Fruit fly (Drosophila melanogaster) whole organism, pupa: ENCODE data around the gene Ppn.

ENCODE experiments used
- CG10348 ChIP-seq: fragments of 200-800 bp; sonication (Bioruptor generic); IDR thresholded peaks from 2 replicates; pipeline ENCODE4 v1.3.6; 2022; ENCODE audit warnings: missing biosample characterization, missing genetic modification characterization
- CG12605 ChIP-seq: fragments of 200-800 bp; sonication (Bioruptor generic); IDR thresholded peaks from 2 replicates; pipeline ENCODE4 v1.3.6; 2022; ENCODE audit warnings: missing biosample characterization, missing genetic modification characterization
- CG14655 ChIP-seq: fragments of 200-800 bp; sonication (Bioruptor generic); optimal IDR thresholded peaks from 3 replicates; lab custom pipeline; 2017; ENCODE audit warnings: mild to moderate bottlenecking, missing biosample characterization, missing genetic modification reagents, missing genetic modification characterization
- CG15710 ChIP-seq: fragments of 200-800 bp; sonication (Bioruptor generic); optimal IDR thresholded peaks from 2 replicates; lab custom pipeline; 2018; ENCODE audit warnings: missing biosample characterization, mild to moderate bottlenecking, missing genetic modification characterization, moderate library complexity
- CG17806 ChIP-seq: fragments of 200-800 bp; sonication (Bioruptor generic); optimal IDR thresholded peaks from 2 replicates; lab custom pipeline; 2018; ENCODE audit warnings: missing biosample characterization, mild to moderate bottlenecking, missing genetic modification characterization, moderate library complexity
- CG32121 ChIP-seq: fragments of 200-800 bp; sonication (Bioruptor generic); IDR thresholded peaks from 2 replicates; pipeline ENCODE4 v1.3.6; 2022; ENCODE audit warnings: missing biosample characterization, missing genetic modification characterization
- CG34367 ChIP-seq: fragments of 200-800 bp; sonication (Bioruptor generic); optimal IDR thresholded peaks from 2 replicates; lab custom pipeline; 2018; ENCODE audit warnings: missing biosample characterization, mild to moderate bottlenecking, missing genetic modification characterization
- CG4496 ChIP-seq: fragments of 200-800 bp; sonication (Bioruptor generic); IDR thresholded peaks from 3 replicates; pipeline ENCODE4 v1.3.6; 2022; ENCODE audit warnings: missing biosample characterization, missing genetic modification characterization
- CG8159 ChIP-seq: fragments of 200-800 bp; sonication (Bioruptor generic); optimal IDR thresholded peaks from 3 replicates; lab custom pipeline; 2018; ENCODE audit warnings: missing biosample characterization, mild to moderate bottlenecking, missing genetic modification characterization, moderate library complexity
- CG8301 ChIP-seq: fragments of 200-800 bp; sonication (Bioruptor generic); optimal IDR thresholded peaks from 2 replicates; lab custom pipeline; 2018; ENCODE audit warnings: missing biosample characterization, mild to moderate bottlenecking, missing genetic modification characterization
- CG9948 ChIP-seq: fragments of 200-800 bp; sonication (Bioruptor generic); optimal IDR thresholded peaks from 2 replicates; lab custom pipeline; 2018; ENCODE audit warnings: missing biosample characterization, mild to moderate bottlenecking, missing genetic modification characterization, moderate library complexity
- D1 ChIP-seq: fragments of 200-800 bp; sonication (Bioruptor generic); optimal IDR thresholded peaks from 2 replicates; lab custom pipeline; 2018; ENCODE audit warnings: missing biosample characterization, mild to moderate bottlenecking, missing genetic modification characterization, moderate library complexity
- EcR ChIP-seq: fragments of 200-800 bp; sonication (Bioruptor generic); optimal IDR thresholded peaks from 3 replicates; lab custom pipeline; 2019; ENCODE audit warnings: missing biosample characterization, missing genetic modification characterization, mild to moderate bottlenecking, moderate library complexity, missing genetic modification reagents
- Ets98B ChIP-seq: fragments of 200-800 bp; sonication (Bioruptor generic); IDR thresholded peaks from 2 replicates; pipeline ENCODE4 v1.3.6; 2022; ENCODE audit warnings: missing biosample characterization, missing genetic modification characterization
- Pif1A ChIP-seq: fragments of 200-800 bp; sonication (Bioruptor generic); optimal IDR thresholded peaks from 3 replicates; lab custom pipeline; 2016; ENCODE audit warnings: missing biosample characterization, missing genetic modification characterization
- Pif1B ChIP-seq: fragments of 200-800 bp; sonication (Bioruptor generic); optimal IDR thresholded peaks from 3 replicates; lab custom pipeline; 2016; ENCODE audit warnings: missing biosample characterization, missing genetic modification characterization
- Snoo ChIP-seq: fragments of 200-800 bp; sonication (Bioruptor generic); optimal IDR thresholded peaks from 3 replicates; lab custom pipeline; 2017; ENCODE audit warnings: missing biosample characterization, mild to moderate bottlenecking, missing genetic modification characterization, inconsistent platforms
- fd96Ca ChIP-seq: fragments of 200-800 bp; sonication (Bioruptor generic); IDR thresholded peaks from 3 replicates; pipeline ENCODE4 v1.3.6; 2022; ENCODE audit warnings: missing biosample characterization, missing genetic modification characterization
- gl ChIP-seq: fragments of 200-800 bp; sonication (Bioruptor generic); optimal IDR thresholded peaks from 2 replicates; lab custom pipeline; 2018; ENCODE audit warnings: missing biosample characterization, mild to moderate bottlenecking, missing genetic modification characterization
- rn ChIP-seq: fragments of 200-800 bp; sonication (Bioruptor generic); IDR thresholded peaks from 2 replicates; pipeline ENCODE4 v1.3.6; 2022; ENCODE audit warnings: missing biosample characterization, missing genetic modification characterization

The Ppn gene

DNA sequence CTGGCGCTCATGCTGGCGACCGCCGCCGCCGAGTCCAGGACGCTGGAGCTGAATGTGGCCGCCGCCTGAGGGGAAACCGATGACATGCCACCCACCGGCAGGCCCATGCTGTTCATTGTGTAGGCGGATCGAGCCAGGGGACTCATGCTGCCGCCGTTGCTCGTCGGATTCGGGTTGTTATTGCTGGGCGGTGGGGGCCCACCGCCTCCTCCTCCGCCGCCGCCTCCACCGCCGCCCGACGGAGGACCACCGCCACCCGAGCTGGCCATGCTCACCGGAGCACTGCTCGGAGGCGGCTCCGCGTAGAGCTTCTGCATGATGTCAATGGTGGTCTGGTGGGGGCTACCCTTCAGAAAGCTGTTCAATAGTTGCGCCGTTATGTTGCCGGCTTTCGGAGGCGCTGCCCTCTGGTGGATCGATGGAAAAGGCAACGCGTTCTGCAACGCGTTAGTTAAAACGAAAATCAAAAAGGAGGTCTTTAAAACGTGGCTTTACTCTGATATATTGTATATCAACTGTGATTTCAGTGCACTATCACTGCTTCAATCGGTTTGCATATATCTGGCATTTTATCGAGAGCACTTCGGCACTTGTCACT lies 44.2 kb upstream of the Ppn start:
- TF ChIP-seq CG10348 (GFP tag; lab: Robert Waterston, UW) (no peak), gl (tag; lab: Kevin White, UChicago) (no peak), CG15710 (no peak), CG32121 (GFP tag; lab: Robert Waterston, UW) (no peak), Ets98B (GFP tag; lab: Robert Waterston, UW) (no peak), fd96Ca (GFP tag; lab: Robert Waterston, UW) (no peak), CG34367 (no peak), CG14655 (GFP tag; lab: Kevin White, UChicago) (no peak), CG12605 (GFP tag; lab: Robert Waterston, UW) (no peak), Snoo (tag; lab: Kevin White, UChicago) (no peak), rn (GFP tag; lab: Robert Waterston, UW) (no peak), CG8301 (tag; lab: Kevin White, UChicago) (no peak), CG9948 (no peak), CG17806 (tag; lab: Kevin White, UChicago) (no peak), EcR (GFP tag; lab: Kevin White, UChicago) (no peak), Pif1A (GFP tag; lab: Kevin White, UChicago) (no peak), CG8159 (tag; lab: Kevin White, UChicago) (no peak)

dm6 chr3R:28582629-28583028 lies 42.5 kb upstream of the Ppn start:
- TF ChIP-seq CG10348 (GFP tag; lab: Robert Waterston, UW) (no peak), EcR (GFP tag; lab: Kevin White, UChicago) (no peak), CG32121 (GFP tag; lab: Robert Waterston, UW) (no peak), CG12605 (GFP tag; lab: Robert Waterston, UW) (no peak)

DNA sequence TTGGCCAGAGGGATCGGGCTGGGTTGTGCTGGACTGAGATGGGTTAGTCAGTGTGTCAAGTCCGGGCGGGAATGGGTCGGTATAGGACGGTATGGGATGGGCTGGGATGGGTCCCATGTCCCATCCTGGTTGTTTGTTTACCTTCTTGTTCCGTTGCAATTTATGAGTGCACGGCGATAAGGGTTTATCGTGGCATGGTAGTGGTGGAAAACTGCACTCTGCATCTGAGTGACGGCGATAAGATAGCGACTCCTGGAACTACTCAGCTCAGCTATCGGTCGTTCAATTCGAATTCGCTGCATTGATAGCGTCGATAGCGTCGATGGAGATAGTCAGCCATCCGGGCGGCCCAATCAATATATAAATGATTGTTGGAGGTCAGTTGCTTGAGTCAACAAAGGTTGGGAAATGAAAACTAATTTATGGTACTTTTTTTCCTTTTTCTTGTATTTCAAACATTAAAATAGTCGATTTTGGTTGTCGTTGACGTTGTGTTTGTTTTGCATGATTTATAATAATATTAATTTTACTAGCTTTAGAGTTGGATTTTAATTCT lies 40.5 kb upstream of the Ppn start:
- TF ChIP-seq CG10348 (GFP tag; lab: Robert Waterston, UW) (no peak), EcR (GFP tag; lab: Kevin White, UChicago) (peak; percentile 41)

dm6 chr3R:28580013-28580412 lies 39.9 kb upstream of the Ppn start:
- no peak for TF ChIP-seq rn (GFP tag; lab: Robert Waterston, UW)
- no peak for TF ChIP-seq gl (tag; lab: Kevin White, UChicago)
- TF ChIP-seq Pif1A (GFP tag; lab: Kevin White, UChicago), result no peak
- TF ChIP-seq CG4496 (GFP tag; lab: Robert Waterston, UW), result no peak
- TF ChIP-seq fd96Ca (GFP tag; lab: Robert Waterston, UW), result no peak
- no peak for TF ChIP-seq Pif1B
- TF ChIP-seq CG9948, result no peak

DNA sequence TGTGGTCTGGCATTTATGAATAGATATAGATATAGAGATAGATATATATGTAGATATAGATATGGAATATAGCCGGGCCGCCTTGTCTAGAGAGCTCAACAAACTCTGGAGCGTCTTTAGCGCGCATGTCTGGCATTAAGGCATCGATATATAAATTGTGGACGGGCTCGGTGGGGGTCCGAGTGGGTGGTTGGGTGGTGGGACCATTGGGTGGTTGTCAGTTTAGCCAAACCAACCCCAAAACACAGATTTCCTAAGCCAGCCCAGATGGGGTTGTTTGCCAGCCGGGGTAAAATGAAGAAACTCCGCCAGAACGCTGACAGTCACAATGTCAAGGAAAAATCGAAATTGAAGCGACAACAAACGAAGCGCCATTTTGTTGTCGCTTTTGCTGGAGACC lies 39.4 kb upstream of the Ppn start:
- TF ChIP-seq rn (GFP tag; lab: Robert Waterston, UW), result no peak
- no peak for TF ChIP-seq CG8159 (tag; lab: Kevin White, UChicago)
- TF ChIP-seq Pif1B, result no peak
- TF ChIP-seq CG9948, result no peak
- TF ChIP-seq CG32121 (GFP tag; lab: Robert Waterston, UW), result no peak
- no peak for TF ChIP-seq gl (tag; lab: Kevin White, UChicago)
- no peak for TF ChIP-seq D1 (tag; lab: Kevin White, UChicago)

DNA sequence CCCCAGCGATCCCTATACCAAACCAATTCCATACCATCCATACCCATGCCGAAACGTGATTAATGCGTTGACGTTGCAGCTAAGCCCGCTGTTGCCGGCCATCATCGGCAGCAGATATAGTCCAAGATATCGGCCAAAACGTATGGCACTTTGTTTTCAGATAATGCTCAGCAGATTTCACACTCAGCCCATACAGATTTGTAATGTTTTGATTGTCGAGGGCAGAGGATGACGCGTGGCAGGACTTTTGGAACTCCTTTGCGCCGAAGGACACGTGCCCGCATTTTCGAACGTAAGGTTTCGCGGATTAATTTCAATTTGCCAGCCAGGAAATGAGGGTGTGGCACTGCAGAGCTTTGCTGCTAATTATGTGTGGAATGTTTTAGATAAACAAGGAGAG lies 36.7 kb upstream of the Ppn start:
- no peak for TF ChIP-seq D1 (tag; lab: Kevin White, UChicago)
- TF ChIP-seq CG4496 (GFP tag; lab: Robert Waterston, UW), result no peak
- no peak for TF ChIP-seq CG17806 (tag; lab: Kevin White, UChicago)
- no peak for TF ChIP-seq fd96Ca (GFP tag; lab: Robert Waterston, UW)
- no peak for TF ChIP-seq CG34367
- no peak for TF ChIP-seq rn (GFP tag; lab: Robert Waterston, UW)
- TF ChIP-seq EcR (GFP tag; lab: Kevin White, UChicago), result no peak
- TF ChIP-seq Pif1B, result no peak
- TF ChIP-seq CG15710, result no peak
- no peak for TF ChIP-seq CG14655 (GFP tag; lab: Kevin White, UChicago)
- no peak for TF ChIP-seq CG8159 (tag; lab: Kevin White, UChicago)
- TF ChIP-seq, all 21 proteins: peak for 0

DNA sequence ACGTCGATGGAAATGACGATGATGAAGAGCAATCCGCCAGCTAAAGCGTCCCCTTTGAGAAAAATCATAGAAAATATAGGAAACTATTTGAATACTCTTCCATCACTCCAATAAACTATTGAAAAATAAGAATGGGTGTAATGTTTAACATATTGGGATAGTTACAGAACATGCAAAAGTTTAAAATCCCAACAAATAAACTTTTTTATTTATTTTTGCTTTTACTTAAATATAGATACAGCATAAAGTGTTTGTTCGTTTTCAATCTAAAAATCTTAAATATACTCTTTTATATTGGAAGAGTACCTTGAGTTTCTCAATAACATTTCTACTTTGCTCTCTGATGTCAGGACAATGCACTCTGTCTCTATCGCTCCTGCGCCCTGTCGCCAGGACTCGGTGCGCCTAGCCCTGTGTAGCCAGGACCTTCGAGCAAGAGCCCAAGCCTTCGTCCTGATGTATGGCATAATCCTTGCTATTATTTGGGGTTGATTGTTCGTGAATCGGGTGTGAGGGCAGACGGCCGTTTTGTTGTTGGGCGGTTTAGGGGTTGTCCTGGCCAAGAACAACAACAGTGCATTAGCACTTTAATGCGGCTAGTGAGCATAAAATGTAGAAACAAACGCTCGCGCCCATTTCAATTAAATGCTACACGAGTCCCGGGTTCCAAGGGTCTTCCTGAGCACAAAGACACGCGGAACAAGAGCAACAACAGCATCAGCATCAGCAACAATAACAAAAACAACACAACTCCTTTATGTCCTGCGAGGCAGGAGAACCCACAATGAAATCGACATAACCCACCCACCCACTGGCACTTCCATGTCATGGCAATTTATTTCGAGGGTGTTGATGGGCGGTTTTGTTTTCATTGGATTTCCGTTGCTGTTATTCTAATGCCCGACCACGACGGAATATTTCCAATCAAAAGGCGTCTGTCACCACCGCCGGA lies 32.8 kb upstream of the Ppn start:
- TF ChIP-seq CG4496 (GFP tag; lab: Robert Waterston, UW) (no peak), CG10348 (GFP tag; lab: Robert Waterston, UW) (no peak), EcR (GFP tag; lab: Kevin White, UChicago) (no peak), D1 (tag; lab: Kevin White, UChicago) (no peak), gl (tag; lab: Kevin White, UChicago) (no peak), rn (GFP tag; lab: Robert Waterston, UW) (no peak), Snoo (tag; lab: Kevin White, UChicago) (no peak), CG8159 (tag; lab: Kevin White, UChicago) (no peak), CG14655 (GFP tag; lab: Kevin White, UChicago) (no peak), CG15710 (no peak), CG12605 (GFP tag; lab: Robert Waterston, UW) (no peak), fd96Ca (GFP tag; lab: Robert Waterston, UW) (no peak)
